Fruit fly (Drosophila melanogaster): ENCODE results near the gene beat-Vb.
A peak's percentile ranks its signal among the peaks of the same experiment; 100 is the strongest.

beat-Vb gene

DNA sequence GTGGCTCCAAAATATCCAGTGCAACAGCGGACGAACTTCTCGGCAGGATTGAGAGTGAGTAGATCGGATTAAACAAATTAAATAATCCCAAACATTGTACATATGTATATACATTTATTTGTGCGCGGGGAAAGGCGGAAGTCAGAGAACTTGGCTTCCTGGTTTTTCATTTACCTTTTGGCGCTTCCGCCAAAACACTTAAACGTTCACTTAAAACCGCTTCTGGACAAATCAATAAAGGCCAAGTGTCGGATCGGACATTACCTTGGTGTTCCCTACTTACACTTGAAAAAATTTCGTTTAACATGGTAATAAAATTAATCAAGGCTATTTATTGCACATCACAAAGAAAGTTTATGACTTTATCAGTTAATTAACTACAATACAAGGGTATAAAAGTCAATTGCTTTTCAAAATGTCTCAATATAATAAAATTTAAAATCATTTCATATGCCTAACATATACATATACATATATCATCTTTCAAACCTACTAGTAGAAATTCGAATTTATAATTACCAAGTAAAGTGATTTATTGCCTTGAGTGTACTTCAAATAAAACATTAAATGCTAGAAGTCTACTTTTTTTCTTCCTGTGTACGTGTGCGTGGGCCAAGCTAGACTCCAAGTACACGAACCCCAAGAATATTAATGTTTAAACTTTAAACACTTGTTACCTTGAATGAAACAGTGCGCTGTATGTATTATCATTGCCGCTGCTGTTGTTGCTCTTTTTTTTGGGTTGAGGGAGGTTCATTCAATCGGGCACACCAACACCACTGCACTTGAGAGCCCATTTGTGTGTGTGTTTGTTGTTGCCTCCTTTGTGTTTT, 65.7 kb downstream of the beat-Vb start (continued):
- no peak for TF ChIP-seq Gsc (GFP tag; IDR thresholded peaks at IDR 0.05)
- no peak for TF ChIP-seq Hmx (GFP tag; optimal IDR thresholded peaks at IDR 0.05)
- peak; percentile 31 for TF ChIP-seq chn (GFP tag; optimal IDR thresholded peaks at IDR 0.05)
- TF ChIP-seq peb (GFP tag; IDR thresholded peaks at IDR 0.05): no peak
- TF ChIP-seq CG15479 (GFP tag; optimal IDR thresholded peaks at IDR 0.05): no peak
- peak; percentile 4 for TF ChIP-seq HLH54F (GFP tag; optimal IDR thresholded peaks at IDR 0.05)
- peak; percentile 29 for TF ChIP-seq Bteb2 (GFP tag; optimal IDR thresholded peaks at IDR 0.05)
- no peak for TF ChIP-seq CG4854 (GFP tag; optimal IDR thresholded peaks at IDR 0.05)
- TF ChIP-seq Poxn (GFP tag; IDR thresholded peaks at IDR 0.05): no peak; the same call in 1 of the 2 replicates
- no peak for TF ChIP-seq CG13123 (GFP tag; optimal IDR thresholded peaks at IDR 0.05)
- peak; percentile 22 for TF ChIP-seq CG1603 (tag; optimal IDR thresholded peaks at IDR 0.05)
- TF ChIP-seq gce (GFP tag; IDR thresholded peaks at IDR 0.05): no peak; the same call in 2 of the 3 replicates
- TF ChIP-seq chinmo (GFP tag; IDR thresholded peaks at IDR 0.05; ENCODE audit: partially characterized antibody): peak; percentile 70; the same call in 1 of the 4 replicates
- no peak for TF ChIP-seq YL-1 (GFP tag; optimal IDR thresholded peaks at IDR 0.05)
- peak; percentile 22 for TF ChIP-seq CG15073 (GFP tag; optimal IDR thresholded peaks at IDR 0.05)
- no peak; the same call in 1 of the 2 replicates for TF ChIP-seq CG10321 (GFP tag; IDR thresholded peaks at IDR 0.05)
- TF ChIP-seq NC2β (GFP tag; optimal IDR thresholded peaks at IDR 0.05): no peak
- no peak for TF ChIP-seq HmgZ (tag; optimal IDR thresholded peaks at IDR 0.05)
- TF ChIP-seq crp (GFP tag; optimal IDR thresholded peaks at IDR 0.05): no peak
- no peak for TF ChIP-seq pan (optimal IDR thresholded peaks at IDR 0.05)
- TF ChIP-seq pan (GFP tag; optimal IDR thresholded peaks at IDR 0.05 in 1 of 2, IDR thresholded peaks at IDR 0.05 in 1 of 2): peak in 1 of 2 experiments; percentile 61
- peak; percentile 19; the same call in 1 of the 4 replicates for TF ChIP-seq Gug (GFP tag; IDR thresholded peaks at IDR 0.05)
- no peak for TF ChIP-seq wek (GFP tag; optimal IDR thresholded peaks at IDR 0.05)
- peak; percentile 26 for TF ChIP-seq Camta (GFP tag; optimal IDR thresholded peaks at IDR 0.05)
- TF ChIP-seq Drgx (GFP tag; IDR thresholded peaks at IDR 0.05): peak; percentile 59
- TF ChIP-seq lov (optimal IDR thresholded peaks at IDR 0.05): no peak
- TF ChIP-seq lov (GFP tag; IDR thresholded peaks at IDR 0.05): 0 out of 3 replicates have a peak, but pooled peaks have one; percentile 7
- no peak for TF ChIP-seq CG15601 (tag; optimal IDR thresholded peaks at IDR 0.05)
- TF ChIP-seq emc (GFP tag; optimal IDR thresholded peaks at IDR 0.05): no peak
- peak; percentile 34 for TF ChIP-seq CG12744 (GFP tag; optimal IDR thresholded peaks at IDR 0.05)
- no peak for TF ChIP-seq Lim3 (GFP tag; IDR thresholded peaks at IDR 0.05)
- peak; percentile 12 for TF ChIP-seq p53 (GFP tag; optimal IDR thresholded peaks at IDR 0.05)
- peak; percentile 61 for TF ChIP-seq tap (tag; optimal IDR thresholded peaks at IDR 0.05)
- TF ChIP-seq HLH3B (GFP tag; IDR thresholded peaks at IDR 0.05): peak; percentile 51
- TF ChIP-seq dimm (GFP tag; IDR thresholded peaks at IDR 0.05): peak; percentile 30; the same call in 1 of the 2 replicates
- peak; percentile 44 for TF ChIP-seq Atf3 (GFP tag; optimal IDR thresholded peaks at IDR 0.05)
- TF ChIP-seq ab (GFP tag; optimal IDR thresholded peaks at IDR 0.05): no peak
- peak; percentile 19 for TF ChIP-seq Mad (GFP tag; optimal IDR thresholded peaks at IDR 0.05)
- TF ChIP-seq MESR4 (GFP tag; optimal IDR thresholded peaks at IDR 0.05): peak; percentile 26
- no peak for TF ChIP-seq vnd (GFP tag; IDR thresholded peaks at IDR 0.05; ENCODE audit: partially characterized antibody)
- TF ChIP-seq Chrac-16 (GFP tag; optimal IDR thresholded peaks at IDR 0.05): peak; percentile 48
- no peak for TF ChIP-seq CG30431 (GFP tag; optimal IDR thresholded peaks at IDR 0.05)
- peak; percentile 10 for TF ChIP-seq disco-r (GFP tag; optimal IDR thresholded peaks at IDR 0.05)
- peak; percentile 1 for TF ChIP-seq exex (tag; optimal IDR thresholded peaks at IDR 0.05)
- peak; percentile 47 for TF ChIP-seq Nf-YB (GFP tag; optimal IDR thresholded peaks at IDR 0.05)
- peak; percentile 34 for TF ChIP-seq CG16815 (GFP tag; optimal IDR thresholded peaks at IDR 0.05)
- TF ChIP-seq Lhr (GFP tag; optimal IDR thresholded peaks at IDR 0.05): no peak
- no peak for TF ChIP-seq bowl (GFP tag; IDR thresholded peaks at IDR 0.05)
- TF ChIP-seq CG11696 (GFP tag; IDR thresholded peaks at IDR 0.05): peak; percentile 91
- TF ChIP-seq nom (GFP tag; optimal IDR thresholded peaks at IDR 0.05): peak; percentile 3

Measured in whole organism, embryonic.